Worm (Caenorhabditis elegans): ENCODE measurements around the gene gpd-1.

gpd-1 gene

ce11 chrII:10393282-10394179, at the start of gene gpd-1:
TSS of gene gpd-1 (plus strand) at chrII:10394129.
- TF ChIP-seq klf-2 (GFP tag; conservative IDR thresholded peaks at IDR 0.05) (no peak), flt-1 (GFP tag; IDR thresholded peaks at IDR 0.05) (no peak), med-1 (GFP tag; optimal IDR thresholded peaks at IDR 0.05; ENCODE audit: insufficient read depth) (no peak), ref-1 (GFP tag; conservative IDR thresholded peaks at IDR 0.05) (no peak), cog-1 (tag; optimal IDR thresholded peaks at IDR 0.05) (no peak), ztf-29 (GFP tag; IDR thresholded peaks at IDR 0.05) (no peak), tab-1 (GFP tag; IDR thresholded peaks at IDR 0.05) (no peak), T22C8.4 (GFP tag; IDR thresholded peaks at IDR 0.05) (no peak), ztf-23 (GFP tag; IDR thresholded peaks at IDR 0.05) (no peak)

DNA sequence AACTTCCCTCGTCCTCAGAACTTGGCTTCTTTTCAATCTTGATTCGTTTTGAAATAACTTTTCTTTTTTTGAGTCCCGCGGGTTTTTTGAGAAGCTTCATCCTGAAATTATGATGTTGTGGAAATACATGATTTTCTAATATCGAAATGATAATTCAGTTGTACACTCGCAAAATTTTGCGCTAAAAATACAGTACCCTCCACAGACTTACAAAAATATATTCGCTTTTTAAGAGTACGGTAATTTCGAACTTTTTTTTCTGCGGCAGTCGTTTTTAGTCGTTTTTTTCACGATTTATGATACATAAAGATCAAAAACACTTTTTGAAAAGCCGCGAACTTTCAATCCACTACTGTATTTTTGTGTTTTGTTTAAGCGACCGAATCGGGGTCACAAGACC, 48.9 kb upstream of the gpd-1 start, which contains the start of gene pro-2:
Gene pro-2, minus strand, starts transcription at position 101 of the 400 bp plus-strand sequence.
- TF ChIP-seq flt-1 (GFP tag; IDR thresholded peaks at IDR 0.05) = no peak

DNA sequence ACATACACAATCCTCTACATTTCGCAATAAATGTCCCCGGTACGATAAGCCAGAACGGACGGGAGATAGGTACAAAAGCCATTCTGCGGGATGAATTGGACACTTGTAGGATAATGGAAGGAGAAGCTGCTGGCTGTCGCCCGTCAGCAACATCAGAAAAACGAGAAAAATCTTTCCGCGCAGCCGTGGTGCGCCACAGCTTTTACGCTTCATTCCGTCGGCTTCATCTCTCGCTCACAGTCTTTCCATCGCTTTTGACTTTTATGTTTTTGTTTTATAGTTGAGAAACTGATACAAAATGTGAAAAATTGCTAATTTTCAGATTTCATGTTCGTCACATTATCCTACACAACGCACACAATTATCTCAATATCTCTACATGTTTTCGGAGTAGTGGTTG, 47.9 kb upstream of the gpd-1 start, which contains the start of gene C07E3.10:
Gene C07E3.10, plus strand, starts transcription at position 301 of the 400 bp plus-strand sequence.
- no peak for TF ChIP-seq ref-1 (GFP tag; conservative IDR thresholded peaks at IDR 0.05)
- TF ChIP-seq cog-1 (tag; optimal IDR thresholded peaks at IDR 0.05) = no peak
- TF ChIP-seq klf-2 (GFP tag; conservative IDR thresholded peaks at IDR 0.05) = no peak
- no peak for TF ChIP-seq ztf-23 (GFP tag; IDR thresholded peaks at IDR 0.05)
- no peak for TF ChIP-seq tab-1 (GFP tag; IDR thresholded peaks at IDR 0.05)
- TF ChIP-seq flt-1 (GFP tag; IDR thresholded peaks at IDR 0.05) = peak; percentile 10; the same call in 1 of the 2 replicates
- TF ChIP-seq med-1 (GFP tag; optimal IDR thresholded peaks at IDR 0.05; ENCODE audit: insufficient read depth) = no peak

DNA sequence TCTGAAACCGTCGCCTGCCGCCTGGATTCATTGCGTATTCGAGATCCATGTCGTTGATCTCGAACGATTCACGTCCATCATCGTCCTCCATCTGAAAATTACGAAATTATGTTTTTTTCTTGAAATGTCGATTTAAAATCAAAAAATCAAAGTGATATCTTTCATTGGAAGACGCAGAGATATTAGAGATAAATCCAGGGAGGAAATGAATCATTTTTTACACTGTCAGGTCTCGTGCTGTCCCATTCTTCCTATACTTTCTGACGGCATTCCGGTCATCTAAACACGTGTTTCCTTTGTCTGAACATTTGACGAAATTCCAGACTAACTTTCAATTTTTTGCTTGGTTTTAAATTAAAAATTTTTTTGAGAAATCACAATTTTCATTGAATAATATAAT, 44.0 kb upstream of the gpd-1 start, which contains the start of gene stip-1:
Gene stip-1, minus strand, starts transcription at position 98 of the 400 bp plus-strand sequence.
- TF ChIP-seq klf-2 (GFP tag; conservative IDR thresholded peaks at IDR 0.05) (no peak), flt-1 (GFP tag; IDR thresholded peaks at IDR 0.05) (no peak), ztf-29 (GFP tag; IDR thresholded peaks at IDR 0.05) (no peak), tab-1 (GFP tag; IDR thresholded peaks at IDR 0.05) (no peak)

DNA sequence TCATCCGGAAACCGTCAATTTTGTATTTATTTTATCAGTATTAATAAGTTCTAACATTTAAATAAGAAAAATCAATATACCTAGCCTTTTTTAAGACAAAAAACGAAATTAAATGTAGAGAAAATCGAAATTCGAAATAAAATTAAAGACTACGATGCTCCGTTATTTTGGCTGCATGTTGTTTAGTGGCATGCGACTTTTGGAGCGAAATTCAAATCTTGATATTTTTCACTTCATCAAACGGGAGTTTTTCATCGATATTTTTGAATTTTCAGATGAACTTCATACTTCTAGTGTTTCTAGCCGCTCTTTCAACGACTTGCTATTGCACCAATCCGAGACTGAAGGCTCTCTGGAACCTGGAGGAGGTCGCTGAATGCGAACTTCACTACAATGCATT, 43.4 kb upstream of the gpd-1 start, which contains the start of gene C07E3.9:
Gene C07E3.9, plus strand, starts transcription at position 270 of the 400 bp plus-strand sequence.
- TF ChIP-seq cog-1 (tag; optimal IDR thresholded peaks at IDR 0.05) = no peak
- TF ChIP-seq ztf-23 (GFP tag; IDR thresholded peaks at IDR 0.05) = no peak
- no peak for TF ChIP-seq klf-2 (GFP tag; conservative IDR thresholded peaks at IDR 0.05)
- TF ChIP-seq ztf-29 (GFP tag; IDR thresholded peaks at IDR 0.05) = no peak
- no peak for TF ChIP-seq T22C8.4 (GFP tag; IDR thresholded peaks at IDR 0.05)
- no peak for TF ChIP-seq flt-1 (GFP tag; IDR thresholded peaks at IDR 0.05)

ce11 chrII:10351963-10352362, 42.0 kb upstream of the gpd-1 start, which contains the start of gene C07E3.8:
TSS of gene C07E3.8 (plus strand) at chrII:10352263.
- no peak for TF ChIP-seq flt-1 (GFP tag; IDR thresholded peaks at IDR 0.05)
- no peak for TF ChIP-seq ztf-29 (GFP tag; IDR thresholded peaks at IDR 0.05)
- TF ChIP-seq klf-2 (GFP tag; conservative IDR thresholded peaks at IDR 0.05) = no peak
- no peak for TF ChIP-seq ztf-23 (GFP tag; IDR thresholded peaks at IDR 0.05)
- no peak for TF ChIP-seq T22C8.4 (GFP tag; IDR thresholded peaks at IDR 0.05)
- no peak for TF ChIP-seq tab-1 (GFP tag; IDR thresholded peaks at IDR 0.05)
- no peak for TF ChIP-seq ref-1 (GFP tag; conservative IDR thresholded peaks at IDR 0.05)
- TF ChIP-seq cog-1 (tag; optimal IDR thresholded peaks at IDR 0.05) = no peak
- TF ChIP-seq med-1 (GFP tag; optimal IDR thresholded peaks at IDR 0.05; ENCODE audit: insufficient read depth) = no peak

DNA sequence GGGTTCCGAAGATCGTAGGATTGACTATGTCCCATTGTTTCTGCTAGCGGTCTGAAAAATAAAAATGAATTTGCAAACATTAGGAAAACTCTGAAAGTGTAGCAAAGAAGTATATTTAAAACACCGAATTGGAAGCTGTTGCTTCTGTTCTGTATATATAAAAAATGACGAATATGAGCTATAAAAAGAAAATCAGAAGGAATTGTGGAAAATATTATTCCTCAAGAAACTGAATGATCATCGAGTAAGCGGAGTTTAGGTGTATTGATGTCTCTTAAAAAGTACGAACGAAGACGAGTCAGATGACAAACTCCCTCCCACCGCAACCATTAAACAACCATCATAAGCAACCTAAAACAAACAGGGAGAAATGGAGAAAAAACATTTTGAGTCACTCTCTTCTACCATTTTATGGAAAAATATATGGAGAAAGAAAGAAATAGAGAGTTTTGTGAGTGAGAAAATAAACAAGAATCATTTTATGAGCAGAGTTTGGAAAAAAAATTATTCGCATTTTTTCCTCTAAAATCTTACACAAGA, 36.4 kb upstream of the gpd-1 start, which contains the start of gene C07E3.3:
Gene C07E3.3, minus strand, starts transcription at position 51 of the 540 bp plus-strand sequence.
- no peak for TF ChIP-seq ztf-29 (GFP tag; IDR thresholded peaks at IDR 0.05)
- TF ChIP-seq ztf-23 (GFP tag; IDR thresholded peaks at IDR 0.05) = no peak
- TF ChIP-seq ref-1 (GFP tag; conservative IDR thresholded peaks at IDR 0.05) = no peak
- TF ChIP-seq cog-1 (tag; optimal IDR thresholded peaks at IDR 0.05) = no peak
- no peak for TF ChIP-seq T22C8.4 (GFP tag; IDR thresholded peaks at IDR 0.05)
- TF ChIP-seq med-1 (GFP tag; optimal IDR thresholded peaks at IDR 0.05; ENCODE audit: insufficient read depth) = no peak

DNA sequence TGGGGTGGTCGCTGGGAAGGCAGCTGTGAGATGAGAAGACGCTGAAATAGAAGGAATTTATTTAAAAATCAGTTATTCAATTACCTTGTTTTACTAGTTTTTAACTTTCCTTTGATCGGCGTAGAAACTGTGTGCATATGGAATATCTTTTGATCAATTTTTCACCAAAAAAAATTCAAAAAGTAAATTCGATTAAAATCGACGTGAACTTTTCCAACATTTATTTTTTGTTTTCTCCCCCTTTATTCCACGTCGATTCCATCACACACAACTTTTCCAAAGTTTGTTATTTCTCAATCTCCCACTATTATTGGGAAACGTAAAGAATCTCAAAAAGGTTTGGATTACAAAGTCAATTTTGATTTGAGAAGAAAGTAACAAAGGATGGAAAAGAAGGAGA, 33.4 kb upstream of the gpd-1 start, which contains the start of gene C07E3.4:
Gene C07E3.4, plus strand, starts transcription at position 301 of the 400 bp plus-strand sequence.
- no peak for TF ChIP-seq tab-1 (GFP tag; IDR thresholded peaks at IDR 0.05)
- TF ChIP-seq T22C8.4 (GFP tag; IDR thresholded peaks at IDR 0.05) = no peak
- TF ChIP-seq klf-2 (GFP tag; conservative IDR thresholded peaks at IDR 0.05) = no peak
- no peak for TF ChIP-seq ztf-23 (GFP tag; IDR thresholded peaks at IDR 0.05)
- TF ChIP-seq flt-1 (GFP tag; IDR thresholded peaks at IDR 0.05) = no peak
- TF ChIP-seq med-1 (GFP tag; optimal IDR thresholded peaks at IDR 0.05; ENCODE audit: insufficient read depth) = no peak
- TF ChIP-seq ref-1 (GFP tag; conservative IDR thresholded peaks at IDR 0.05) = no peak
- no peak for TF ChIP-seq cog-1 (tag; optimal IDR thresholded peaks at IDR 0.05)
- TF ChIP-seq ztf-29 (GFP tag; IDR thresholded peaks at IDR 0.05) = no peak

ce11 chrII:10367202-10367601, 26.7 kb upstream of the gpd-1 start, which contains the start of gene ceh-57:
TSS of gene ceh-57 (minus strand) at chrII:10367296.
- TF ChIP-seq cog-1 (tag; optimal IDR thresholded peaks at IDR 0.05) (no peak), ref-1 (GFP tag; conservative IDR thresholded peaks at IDR 0.05) (no peak), T22C8.4 (GFP tag; IDR thresholded peaks at IDR 0.05) (no peak), ztf-29 (GFP tag; IDR thresholded peaks at IDR 0.05) (no peak), flt-1 (GFP tag; IDR thresholded peaks at IDR 0.05) (no peak), ztf-23 (GFP tag; IDR thresholded peaks at IDR 0.05) (no peak), klf-2 (GFP tag; conservative IDR thresholded peaks at IDR 0.05) (no peak)
